Worm (Caenorhabditis elegans): ENCODE data around the gene thn-5.
A peak's percentile ranks its signal among the peaks of the same experiment; 100 is the strongest.

ce11 chrIV:5216349-5216748 is 14.3 kb upstream of the thn-5 start:
- TF ChIP-seq ztf-26 (tag; optimal IDR thresholded peaks at IDR 0.05), result no peak
- TF ChIP-seq lir-1 (GFP tag; conservative IDR thresholded peaks at IDR 0.05), result no peak
- TF ChIP-seq B0035.1 (tag; optimal IDR thresholded peaks at IDR 0.05), result no peak
- no peak for TF ChIP-seq F23B12.7 (tag; optimal IDR thresholded peaks at IDR 0.05; ENCODE audit: insufficient read depth)
- TF ChIP-seq let-526 (GFP tag; IDR thresholded peaks at IDR 0.05), result no peak
- peak; percentile 46 for TF ChIP-seq somi-1 (GFP tag; optimal IDR thresholded peaks at IDR 0.05)
- no peak for TF ChIP-seq efl-1 (GFP tag; optimal IDR thresholded peaks at IDR 0.05)
- TF ChIP-seq ztf-25 (GFP tag; IDR thresholded peaks at IDR 0.05), result no peak
- no peak for TF ChIP-seq him-1 (tag; optimal IDR thresholded peaks at IDR 0.05)
- TF ChIP-seq K11D2.4 (GFP tag; IDR thresholded peaks at IDR 0.05), result no peak
- TF ChIP-seq ztf-28 (GFP tag; IDR thresholded peaks at IDR 0.05), result no peak
- no peak for TF ChIP-seq ztf-3 (GFP tag; optimal IDR thresholded peaks at IDR 0.05)
